Worm (Caenorhabditis elegans) whole organism, L4/young adult: Measurements from ENCODE around the gene cdr-1.

Source experiments
- W03F9.2 ChIP-seq: fragments of 150-350 bp; optimal IDR thresholded peaks from 2 replicates; lab custom pipeline; 2014; ENCODE audit warnings: missing biosample characterization, missing genetic modification characterization
- dao-5 ChIP-seq: sonication (generic microtip); optimal IDR thresholded peaks from 2 replicates; lab custom pipeline; 2016; ENCODE audit warnings: missing genotype, missing genetic modification characterization, moderate library complexity, missing compliant biosample characterization
- him-1 ChIP-seq: sonication (generic microtip); optimal IDR thresholded peaks from 2 replicates; lab custom pipeline; 2016; ENCODE audit warnings: missing genotype, missing genetic modification reagents, missing genetic modification characterization, missing compliant biosample characterization

- TF ChIP-seq him-1 (tag; lab: Kevin White, UChicago), result no peak
- no peak for TF ChIP-seq W03F9.2 (tag; lab: Kevin White, UChicago)
- no peak for TF ChIP-seq dao-5 (tag; lab: Kevin White, UChicago)
Measured at ce11 chrV:15965114-15965513, 44.0 kb downstream of the cdr-1 start, which contains the start of gene sri-2.
